Worm (Caenorhabditis elegans): ENCODE measurements around the gene tin-9.2.

DNA sequence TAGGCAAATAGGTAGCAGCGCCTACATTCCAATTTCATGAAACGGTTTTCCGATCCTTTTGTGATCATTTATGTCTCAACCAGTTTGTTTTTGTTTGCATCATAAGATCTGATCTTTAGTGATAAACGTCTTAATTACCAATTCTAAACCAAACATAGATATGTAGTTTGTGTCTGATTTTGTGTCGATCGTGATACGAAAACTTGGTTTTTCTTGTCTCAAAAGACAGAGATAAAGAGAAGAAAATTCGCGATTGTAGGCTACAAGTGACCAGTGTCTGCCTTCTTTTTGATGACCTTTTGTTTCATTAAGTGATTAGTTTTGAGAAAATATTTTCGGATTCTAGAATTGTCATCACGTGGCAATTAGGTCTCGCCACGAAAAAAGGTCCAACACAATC is 18.6 kb upstream of the tin-9.2 start:
- no peak for TF ChIP-seq ama-1 (optimal IDR thresholded peaks at IDR 0.05)
- no peak for TF ChIP-seq flt-1 (GFP tag; IDR thresholded peaks at IDR 0.05)
- TF ChIP-seq hnd-1 (tag; optimal IDR thresholded peaks at IDR 0.05) = no peak
- TF ChIP-seq B0310.2 (tag; optimal IDR thresholded peaks at IDR 0.05) = no peak
- no peak for TF ChIP-seq tra-4 (tag; optimal IDR thresholded peaks at IDR 0.05)
- no peak for TF ChIP-seq pes-1 (GFP tag; IDR thresholded peaks at IDR 0.05)
- no peak for TF ChIP-seq ceh-36 (tag; optimal IDR thresholded peaks at IDR 0.05)
